Worm (Caenorhabditis elegans): ENCODE results near the gene C15H9.5.

ce11 chrX:6103297-6103696, 10.2 kb downstream of the C15H9.5 start, which contains the start of gene C15H9.11:
- TF ChIP-seq fkh-10 (GFP tag; optimal IDR thresholded peaks at IDR 0.05) (no peak), mec-3 (tag; optimal IDR thresholded peaks at IDR 0.05; ENCODE audit: borderline replicate concordance) (no peak)
